Worm (Caenorhabditis elegans) whole organism, L4/young adult: Measurements from ENCODE around the gene flp-2.

Experiments used
- W03F9.2 ChIP-seq: fragments of 150-350 bp; optimal IDR thresholded peaks from 2 replicates; lab custom pipeline; 2014; ENCODE audit warnings: missing biosample characterization, missing genetic modification characterization
- him-1 ChIP-seq: sonication (generic microtip); optimal IDR thresholded peaks from 2 replicates; lab custom pipeline; 2016; ENCODE audit warnings: missing genotype, missing genetic modification reagents, missing genetic modification characterization, missing compliant biosample characterization

ce11 chrX:10092864-10093263 is 2.2 kb downstream of the flp-2 start, which contains the start of gene flp-3:
- TF ChIP-seq W03F9.2 (no peak), him-1 (tag; lab: Kevin White, UChicago) (no peak)
